Worm (Caenorhabditis elegans) whole organism, young adult: ENCODE results near the gene col-107.

Experiments used
- ZK185.1 ChIP-seq: sonication (generic microtip); optimal IDR thresholded peaks from 2 replicates; lab custom pipeline; 2016; ENCODE audit warnings: mild to moderate bottlenecking, missing genetic modification characterization, missing compliant biosample characterization; ENCODE audit not compliant: poor library complexity, severe bottlenecking
- attf-6 ChIP-seq: fragments of 200-800 bp; sonication (Bioruptor generic); IDR thresholded peaks from 2 replicates; pipeline ENCODE4 v1.3.6; 2022; ENCODE audit warnings: missing genetic modification reagents, missing genetic modification characterization, missing compliant biosample characterization
- ceh-79 ChIP-seq: sonication (generic microtip); optimal IDR thresholded peaks from 2 replicates; lab custom pipeline; 2017; ENCODE audit warnings: mild to moderate bottlenecking, missing genetic modification characterization, missing compliant biosample characterization
- egl-18 ChIP-seq: fragments of 200-800 bp; sonication (Bioruptor generic); IDR thresholded peaks from 2 replicates; pipeline ENCODE4 v1.3.6; 2022; ENCODE audit warnings: missing genetic modification reagents, missing genetic modification characterization, missing compliant biosample characterization
- lsy-27 ChIP-seq: sonication (generic microtip); optimal IDR thresholded peaks from 2 replicates; lab custom pipeline; 2017; ENCODE audit warnings: missing genetic modification characterization, mild to moderate bottlenecking, missing compliant biosample characterization, antibody characterized with exemption, missing genotype, borderline replicate concordance; ENCODE audit not compliant: insufficient read depth
- mes-4 ChIP-seq: sonication (generic microtip); optimal IDR thresholded peaks from 2 replicates; lab custom pipeline; 2016; ENCODE audit warnings: missing genotype, missing genetic modification characterization, missing compliant biosample characterization
- rcor-1 ChIP-seq: fragments of 200-800 bp; sonication (Bioruptor generic); IDR thresholded peaks from 2 replicates; pipeline ENCODE4 v1.3.6; 2022; ENCODE audit warnings: missing genetic modification reagents, missing genetic modification characterization, missing compliant biosample characterization
- snpc-3.4 ChIP-seq: sonication (generic microtip); optimal IDR thresholded peaks from 2 replicates; lab custom pipeline; 2017; ENCODE audit warnings: missing genetic modification characterization, mild to moderate bottlenecking, missing compliant biosample characterization, antibody characterized with exemption, moderate library complexity, missing genotype, missing genetic modification reagents

DNA sequence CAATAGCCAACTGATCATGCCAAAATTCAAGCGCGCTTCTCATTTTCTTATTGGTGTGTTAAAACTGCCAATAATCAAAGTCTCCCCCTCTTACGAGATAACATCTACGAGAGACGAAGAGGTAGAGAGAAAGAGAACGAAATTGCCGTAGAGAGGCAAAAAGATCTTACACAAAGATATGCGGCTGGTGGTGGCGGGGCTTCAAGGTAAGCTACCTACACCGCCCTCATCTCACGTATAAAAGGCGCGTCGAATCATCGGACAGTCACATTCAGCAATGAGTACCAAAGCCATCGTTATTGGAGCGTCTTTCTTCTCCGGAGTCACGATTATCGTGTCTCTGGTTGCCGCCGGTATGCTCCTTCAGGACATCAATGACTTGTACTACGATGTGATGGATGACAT is at the start of gene col-107:
- TF ChIP-seq lsy-27 (tag; lab: Kevin White, UChicago) (no peak), attf-6 (GFP tag; lab: Robert Waterston, UW) (no peak), egl-18 (GFP tag; lab: Robert Waterston, UW) (no peak), mes-4 (tag; lab: Kevin White, UChicago) (no peak), snpc-3.4 (tag; lab: Kevin White, UChicago) (no peak), ZK185.1 (tag; lab: Kevin White, UChicago) (no peak), rcor-1 (GFP tag; lab: Robert Waterston, UW) (no peak), ceh-79 (no peak)
